Worm (Caenorhabditis elegans) whole organism, L3 larva: ENCODE results near the gene T21C12.4.
A peak's percentile ranks its signal among the peaks of the same experiment; 100 is the strongest.

Experiments used
- R02D3.7 ChIP-seq: fragments of 150-350 bp; optimal IDR thresholded peaks from 2 replicates; lab custom pipeline; 2014; ENCODE audit warnings: missing biosample characterization, missing genetic modification characterization
- aly-2 ChIP-seq: fragments of 150-350 bp; optimal IDR thresholded peaks from 2 replicates; lab custom pipeline; 2014; ENCODE audit warnings: missing biosample characterization, missing genetic modification characterization
- ama-1 ChIP-seq: fragments of 150-350 bp; optimal IDR thresholded peaks from 2 replicates; lab custom pipeline; 2018
- ceh-16 ChIP-seq: sonication (generic microtip); optimal IDR thresholded peaks from 2 replicates; lab custom pipeline; 2017; ENCODE audit warnings: missing biosample characterization, missing genetic modification characterization
- ceh-28 ChIP-seq: fragments of 150-350 bp; optimal IDR thresholded peaks from 2 replicates; lab custom pipeline; 2014; ENCODE audit warnings: missing biosample characterization, missing genetic modification reagents, missing genetic modification characterization
- ceh-82 ChIP-seq: fragments of 150-350 bp; optimal IDR thresholded peaks from 2 replicates; lab custom pipeline; 2014; ENCODE audit warnings: missing biosample characterization, missing genetic modification characterization
- ceh-9 ChIP-seq: sonication (generic microtip); optimal IDR thresholded peaks from 2 replicates; lab custom pipeline; 2018; ENCODE audit warnings: missing biosample characterization, missing genetic modification characterization
- egl-5 ChIP-seq: fragments of 150-350 bp; optimal IDR thresholded peaks from 2 replicates; lab custom pipeline; 2017; ENCODE audit warnings: missing biosample characterization, missing genetic modification reagents, missing genetic modification characterization, inconsistent platforms
- elt-1 ChIP-seq: fragments of 150-350 bp; optimal IDR thresholded peaks from 2 replicates; lab custom pipeline; 2014; ENCODE audit warnings: missing biosample characterization, missing genetic modification characterization
- elt-2 ChIP-seq: sonication (generic microtip); optimal IDR thresholded peaks from 2 replicates; lab custom pipeline; 2016; ENCODE audit warnings: missing genetic modification reagents, mild to moderate bottlenecking, missing genetic modification characterization, missing compliant biosample characterization
- elt-3 ChIP-seq, 3 experiments: fragments of 150-350 bp in 1 of 3; sonication (generic microtip) in 2 of 3; optimal IDR thresholded peaks; 2 replicates in 2 of 3; 4 replicates in 1 of 3; lab custom pipeline; 2014 to 2017; ENCODE audit warnings: missing biosample characterization in 3 of 3, missing genetic modification characterization in 3 of 3
- fkh-10 ChIP-seq: sonication (generic microtip); optimal IDR thresholded peaks from 2 replicates; lab custom pipeline; 2017; ENCODE audit warnings: missing biosample characterization, missing genetic modification reagents, missing genetic modification characterization
- hmg-11 ChIP-seq: sonication (generic microtip); optimal IDR thresholded peaks from 2 replicates; lab custom pipeline; 2016; ENCODE audit warnings: missing genetic modification characterization, missing compliant biosample characterization
- jun-1 ChIP-seq: fragments of 150-350 bp; optimal IDR thresholded peaks from 2 replicates; lab custom pipeline; 2014; ENCODE audit warnings: missing biosample characterization, missing genetic modification reagents, missing genetic modification characterization
- lin-15B ChIP-seq: fragments of 150-350 bp; optimal IDR thresholded peaks from 2 replicates; lab custom pipeline; 2014; ENCODE audit warnings: missing biosample characterization, missing genetic modification characterization
- lin-39 ChIP-seq: fragments of 150-350 bp; optimal IDR thresholded peaks from 2 replicates; lab custom pipeline; 2018; ENCODE audit warnings: missing biosample characterization, missing genetic modification reagents, missing genetic modification characterization
- lsy-12 ChIP-seq: sonication (generic microtip); optimal IDR thresholded peaks from 2 replicates; lab custom pipeline; 2016; ENCODE audit warnings: mild to moderate bottlenecking, missing genetic modification characterization, missing compliant biosample characterization
- nfya-1 ChIP-seq: sonication (generic microtip); optimal IDR thresholded peaks from 2 replicates; lab custom pipeline; 2017; ENCODE audit warnings: missing genetic modification characterization, mild to moderate bottlenecking, missing compliant biosample characterization, antibody characterized with exemption, moderate library complexity; ENCODE audit not compliant: insufficient read depth
- nhr-23 ChIP-seq: fragments of 150-350 bp; optimal IDR thresholded peaks from 2 replicates; lab custom pipeline; 2014; ENCODE audit warnings: missing biosample characterization, missing genetic modification reagents, missing genetic modification characterization
- nhr-237 ChIP-seq: fragments of 150-350 bp; optimal IDR thresholded peaks from 2 replicates; lab custom pipeline; 2014; ENCODE audit warnings: missing biosample characterization, missing genetic modification characterization
- nhr-25 ChIP-seq: sonication (generic microtip); optimal IDR thresholded peaks from 2 replicates; lab custom pipeline; 2017; ENCODE audit warnings: missing biosample characterization, missing genetic modification characterization
- nhr-43 ChIP-seq: sonication (generic microtip); optimal IDR thresholded peaks from 2 replicates; lab custom pipeline; 2016; ENCODE audit warnings: mild to moderate bottlenecking, missing genetic modification characterization, missing compliant biosample characterization; ENCODE audit not compliant: poor library complexity, severe bottlenecking
- nhr-67 ChIP-seq: fragments of 150-350 bp; optimal IDR thresholded peaks from 2 replicates; lab custom pipeline; 2014; ENCODE audit warnings: missing biosample characterization, missing genetic modification characterization
- nhr-76 ChIP-seq: fragments of 150-350 bp; sonication (generic microtip); optimal IDR thresholded peaks from 5 replicates; lab custom pipeline; 2014; ENCODE audit warnings: missing biosample characterization, missing genetic modification characterization
- pha-4 ChIP-seq: fragments of 150-350 bp; optimal IDR thresholded peaks from 2 replicates; lab custom pipeline; 2014; ENCODE audit warnings: missing biosample characterization, missing genetic modification reagents, missing genetic modification characterization
- pqm-1 ChIP-seq: fragments of 150-350 bp; optimal IDR thresholded peaks from 2 replicates; lab custom pipeline; 2017; ENCODE audit warnings: missing biosample characterization, missing genetic modification characterization, inconsistent platforms
- sea-2 ChIP-seq: fragments of 150-350 bp; sonication (generic microtip); optimal IDR thresholded peaks from 4 replicates; lab custom pipeline; 2014; ENCODE audit warnings: missing biosample characterization, missing genetic modification reagents, missing genetic modification characterization
- skn-1 ChIP-seq: fragments of 150-350 bp; optimal IDR thresholded peaks from 2 replicates; lab custom pipeline; 2014; ENCODE audit warnings: missing biosample characterization, missing genetic modification characterization
- snpc-4 ChIP-seq: fragments of 150-350 bp; optimal IDR thresholded peaks from 2 replicates; lab custom pipeline; 2014; ENCODE audit warnings: missing biosample characterization, missing genetic modification characterization
- tbx-2 ChIP-seq: sonication (generic microtip); optimal IDR thresholded peaks from 2 replicates; lab custom pipeline; 2016; ENCODE audit warnings: mild to moderate bottlenecking, missing genetic modification characterization, missing compliant biosample characterization
- unc-39 ChIP-seq: sonication (generic microtip); optimal IDR thresholded peaks from 4 replicates; lab custom pipeline; 2017; ENCODE audit warnings: missing biosample characterization, missing genetic modification characterization
- unc-62 ChIP-seq: fragments of 150-350 bp; sonication (generic microtip); optimal IDR thresholded peaks from 4 replicates; lab custom pipeline; 2014; ENCODE audit warnings: missing biosample characterization, missing genetic modification reagents, missing genetic modification characterization
- ztf-11 ChIP-seq: fragments of 150-350 bp; optimal IDR thresholded peaks from 2 replicates; lab custom pipeline; 2014; ENCODE audit warnings: missing biosample characterization, missing genetic modification characterization

T21C12.4 gene

ce11 chrIII:10518884-10519283, 38.9 kb downstream of the T21C12.4 start:
- TF ChIP-seq snpc-4 (tag; lab: Kevin White, UChicago) (no peak), elt-3 (tag; optimal IDR thresholded peaks at IDR 0.05; lab: Kevin White, UChicago) (no peak), pha-4 (no peak), aly-2 (tag; lab: Kevin White, UChicago) (no peak), fkh-10 (GFP tag; lab: Kevin White, UChicago) (no peak), unc-62 (GFP tag; lab: Kevin White, UChicago) (no peak), tbx-2 (tag; lab: Kevin White, UChicago) (no peak), jun-1 (no peak)

DNA sequence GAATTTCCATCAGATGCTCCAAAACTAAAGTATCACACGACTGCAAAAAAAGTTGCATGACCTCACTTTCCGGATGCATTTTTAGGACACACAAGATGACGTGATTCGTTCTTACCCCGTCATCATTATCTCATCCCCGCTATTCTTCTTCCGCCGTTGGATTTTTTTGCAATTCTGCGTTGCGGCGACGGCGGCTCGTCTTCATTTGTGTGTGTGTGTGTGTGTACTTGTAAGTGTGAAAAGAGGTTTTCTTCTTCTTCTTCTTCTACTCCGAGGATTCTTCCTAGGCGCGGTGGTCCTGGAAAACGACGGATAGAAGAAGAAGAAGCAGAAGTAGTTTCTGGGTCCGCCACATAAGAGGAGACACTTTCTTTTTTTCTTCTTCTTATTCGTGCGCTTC, 42.1 kb downstream of the T21C12.4 start:
- TF ChIP-seq lsy-12 (tag; lab: Kevin White, UChicago) = no peak
- no peak for TF ChIP-seq skn-1 (tag; lab: Kevin White, UChicago)
- TF ChIP-seq ztf-11 (tag; lab: Kevin White, UChicago) = no peak
- no peak for TF ChIP-seq unc-62 (GFP tag; lab: Kevin White, UChicago)
- TF ChIP-seq ceh-16 = no peak
- no peak for TF ChIP-seq ama-1 (lab: Kevin White, UChicago)
- TF ChIP-seq, all 47 proteins: peak for 0

ce11 chrIII:10512570-10512969, 45.2 kb downstream of the T21C12.4 start:
- TF ChIP-seq fkh-10 (GFP tag; lab: Kevin White, UChicago) (peak; percentile 90), nhr-67 (tag; lab: Kevin White, UChicago) (no peak), egl-5 (tag; lab: Kevin White, UChicago) (no peak), unc-39 (no peak), nhr-76 (tag; lab: Kevin White, UChicago) (no peak), ceh-82 (tag; lab: Kevin White, UChicago) (no peak), elt-1 (tag; lab: Kevin White, UChicago) (no peak)

DNA sequence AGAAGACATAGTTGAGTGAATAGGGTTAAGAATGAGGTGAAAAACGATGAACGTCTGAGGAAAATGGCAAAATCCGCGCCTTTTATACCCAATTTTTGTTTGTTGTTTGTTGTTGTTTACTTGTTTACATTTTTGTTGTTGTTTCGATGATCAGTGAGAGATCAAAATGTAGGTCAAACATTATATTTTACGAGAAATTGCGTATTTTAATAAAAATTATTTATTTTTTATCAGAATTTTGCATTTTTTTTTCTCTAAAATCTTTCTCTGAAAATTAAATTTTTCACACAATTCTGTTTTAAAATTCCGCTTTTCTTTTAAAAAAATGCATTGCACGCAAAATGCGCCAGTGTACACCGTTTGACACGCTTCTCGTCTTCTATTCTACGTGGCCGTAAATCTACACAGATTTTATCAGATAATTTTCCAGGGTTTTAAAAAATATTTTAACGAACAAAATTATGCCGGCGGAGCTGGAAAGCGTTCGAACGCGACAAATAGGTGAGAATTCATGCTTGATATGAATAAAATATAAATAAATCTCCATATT, 51.0 kb downstream of the T21C12.4 start, which contains the start of the genes sip-1 and sly-1:
sip-1 (minus strand) TSS at position 103 of the 550 bp plus-strand sequence.
sly-1 (plus strand) TSS at position 360 of the 550 bp plus-strand sequence.
- peak; percentile 93 for TF ChIP-seq pha-4
- TF ChIP-seq nhr-25 (tag; lab: Kevin White, UChicago) = peak; percentile 35
- no peak for TF ChIP-seq nhr-237
- peak; percentile 75 for TF ChIP-seq jun-1
- TF ChIP-seq pqm-1 (tag; lab: Kevin White, UChicago) = peak; percentile 6
- TF ChIP-seq ceh-9 (tag; lab: Kevin White, UChicago) = no peak
- peak; percentile 43 for TF ChIP-seq elt-2
- TF ChIP-seq skn-1 (tag; lab: Kevin White, UChicago) = peak; percentile 67
- peak; percentile 90 for TF ChIP-seq nfya-1 (tag; lab: Kevin White, UChicago)
- peak; percentile 26 for TF ChIP-seq fkh-10 (GFP tag; lab: Kevin White, UChicago)
- peak; percentile 59 for TF ChIP-seq nhr-43 (tag; lab: Kevin White, UChicago)
- peak; percentile 86 for TF ChIP-seq R02D3.7 (tag; lab: Kevin White, UChicago)
- TF ChIP-seq ama-1 (lab: Kevin White, UChicago) = no peak
- TF ChIP-seq lin-39 (tag; lab: Kevin White, UChicago) = no peak
- TF ChIP-seq hmg-11 (tag; lab: Kevin White, UChicago) = peak; percentile 70
- TF ChIP-seq ceh-28 (tag; lab: Kevin White, UChicago) = peak; percentile 40
- peak; percentile 90 for TF ChIP-seq snpc-4 (tag; lab: Kevin White, UChicago)
- peak; percentile 96 for TF ChIP-seq lin-15B (tag; lab: Kevin White, UChicago)
- peak; percentile 54 for TF ChIP-seq tbx-2 (tag; lab: Kevin White, UChicago)
- TF ChIP-seq nhr-23 (tag; lab: Kevin White, UChicago) = peak; percentile 90

DNA sequence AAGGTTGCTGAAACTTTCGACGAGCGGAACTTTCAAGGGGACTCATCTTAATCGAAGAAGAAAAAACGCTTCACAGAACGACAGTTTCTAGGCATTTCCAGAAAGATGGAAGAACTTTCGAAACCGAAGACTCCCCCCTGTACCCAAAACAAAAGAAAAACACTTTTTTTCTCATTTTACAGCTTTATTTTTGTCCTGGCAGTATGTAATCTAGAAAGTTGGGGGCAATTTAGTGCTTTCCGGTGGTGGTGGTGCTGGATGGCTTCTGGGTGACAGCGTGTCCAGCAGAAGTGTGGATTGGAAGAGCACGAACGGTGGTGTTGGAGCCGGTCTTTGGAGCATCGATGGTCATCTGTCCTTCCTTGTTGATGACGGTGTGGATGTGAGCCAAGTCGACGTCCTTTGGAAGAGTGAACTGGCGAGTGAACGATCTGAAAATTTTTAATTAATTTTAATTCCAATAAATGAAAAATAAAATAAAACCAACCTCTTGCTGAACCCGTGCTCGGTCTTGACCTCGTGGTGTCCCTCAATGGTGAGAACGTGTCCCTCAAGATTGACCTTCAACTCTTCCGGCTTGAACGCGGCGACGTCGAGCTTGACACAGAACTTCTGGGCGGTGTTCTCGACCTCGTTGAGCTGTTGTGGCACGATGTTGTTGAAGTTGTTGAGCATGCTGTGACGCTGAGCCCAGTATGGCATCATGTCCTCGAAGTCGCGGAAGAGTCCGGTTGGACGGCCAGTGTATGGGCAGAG, 51.7 kb downstream of the T21C12.4 start:
- TF ChIP-seq skn-1 (tag; lab: Kevin White, UChicago) (no peak), aly-2 (tag; lab: Kevin White, UChicago) (no peak), hmg-11 (tag; lab: Kevin White, UChicago) (no peak), tbx-2 (tag; lab: Kevin White, UChicago) (no peak), elt-3 (tag; optimal IDR thresholded peaks at IDR 0.05; lab: Kevin White, UChicago) (no peak), sea-2 (GFP tag; lab: Kevin White, UChicago) (no peak), nfya-1 (tag; lab: Kevin White, UChicago) (no peak), ceh-82 (tag; lab: Kevin White, UChicago) (no peak), ama-1 (lab: Kevin White, UChicago) (no peak), egl-5 (tag; lab: Kevin White, UChicago) (no peak), nhr-23 (tag; lab: Kevin White, UChicago) (no peak)
- TF ChIP-seq, all 47 proteins: peak for 0
